Worm (Caenorhabditis elegans) whole organism, midembryonic: Measurements from ENCODE around the gene M01B2.12.

ENCODE experiments used
- med-1 ChIP-seq: sonication (generic microtip); optimal IDR thresholded peaks from 2 replicates; lab custom pipeline; 2017; ENCODE audit warnings: missing genetic modification characterization, mild to moderate bottlenecking, missing compliant biosample characterization, antibody characterized with exemption, missing genetic modification reagents; ENCODE audit not compliant: insufficient read depth
- tab-1 ChIP-seq: fragments of 200-800 bp; sonication (Bioruptor generic); IDR thresholded peaks from 2 replicates; pipeline ENCODE4 v1.3.6; 2022; ENCODE audit warnings: missing genetic modification characterization, missing compliant biosample characterization

- TF ChIP-seq tab-1 (no peak), med-1 (no peak)
Observed at ce11 chrV:15240215-15240614, 23.8 kb downstream of the M01B2.12 start, which contains the start of gene srw-11.
